Fruit fly (Drosophila melanogaster) Kc167 (cell line): ENCODE data around the gene Mpcp2.

ENCODE experiments used
- Myc ChIP-seq: fragments of >200 bp; optimal IDR thresholded peaks from 2 replicates; lab custom pipeline; 2017; ENCODE audit warnings: missing external identifiers
- Sin3A ChIP-seq: fragments of >200 bp; optimal IDR thresholded peaks from 2 replicates; lab custom pipeline; 2018; ENCODE audit warnings: missing external identifiers
- h ChIP-seq: fragments of >200 bp; optimal IDR thresholded peaks from 3 replicates; lab custom pipeline; 2018; ENCODE audit warnings: missing external identifiers
- insv ChIP-seq: fragments of >200 bp; optimal IDR thresholded peaks from 3 replicates; lab custom pipeline; 2018; ENCODE audit warnings: missing external identifiers
- psq ChIP-seq: fragments of >200 bp; optimal IDR thresholded peaks from 2 replicates; lab custom pipeline; 2017; ENCODE audit warnings: missing external identifiers
- ttk ChIP-seq: sonication (Bioruptor generic); optimal IDR thresholded peaks from 2 replicates; lab custom pipeline; 2017; ENCODE audit warnings: missing external identifiers

Mpcp2 gene

dm6 chr3L:14552041-14552924 is 14.8 kb downstream of the Mpcp2 start:
- TF ChIP-seq psq (lab: Kevin White, UChicago) (no peak), ttk (no peak), insv (lab: Kevin White, UChicago) (no peak), Sin3A (no peak), Myc (lab: Kevin White, UChicago) (no peak), h (no peak)

- TF ChIP-seq Myc (lab: Kevin White, UChicago) (no peak), h (no peak), Sin3A (no peak), insv (lab: Kevin White, UChicago) (no peak), ttk (no peak), psq (lab: Kevin White, UChicago) (no peak)
These were observed 15.4 kb downstream of the Mpcp2 start for dm6 chr3L:14552925-14553239.

- no peak for TF ChIP-seq insv (lab: Kevin White, UChicago)
- no peak for TF ChIP-seq psq (lab: Kevin White, UChicago)
- no peak for TF ChIP-seq h
These were observed 16.4 kb downstream of the Mpcp2 start for dm6 chr3L:14553891-14554303.

- TF ChIP-seq Sin3A, result no peak
- TF ChIP-seq psq (lab: Kevin White, UChicago), result no peak
- no peak for TF ChIP-seq ttk
- no peak for TF ChIP-seq insv (lab: Kevin White, UChicago)
- TF ChIP-seq Myc (lab: Kevin White, UChicago), result no peak
- TF ChIP-seq h, result no peak
These were observed 17.6 kb downstream of the Mpcp2 start for dm6 chr3L:14555052-14555451.

dm6 chr3L:14556177-14556576 is 18.7 kb downstream of the Mpcp2 start:
- TF ChIP-seq ttk (no peak), insv (lab: Kevin White, UChicago) (no peak), psq (lab: Kevin White, UChicago) (no peak)

- TF ChIP-seq psq (lab: Kevin White, UChicago) (no peak), Myc (lab: Kevin White, UChicago) (no peak), Sin3A (no peak), insv (lab: Kevin White, UChicago) (no peak), h (no peak), ttk (no peak)
These were observed 19.6 kb downstream of the Mpcp2 start for dm6 chr3L:14556774-14557741.

dm6 chr3L:14558018-14558417 is 20.6 kb downstream of the Mpcp2 start:
- TF ChIP-seq h (no peak), psq (lab: Kevin White, UChicago) (no peak), insv (lab: Kevin White, UChicago) (no peak), Sin3A (no peak), ttk (no peak), Myc (lab: Kevin White, UChicago) (no peak)

- TF ChIP-seq psq (lab: Kevin White, UChicago), result no peak
- TF ChIP-seq insv (lab: Kevin White, UChicago), result no peak
- TF ChIP-seq h, result no peak
- TF ChIP-seq Sin3A, result no peak
- no peak for TF ChIP-seq ttk
- no peak for TF ChIP-seq Myc (lab: Kevin White, UChicago)
These were observed 21.6 kb downstream of the Mpcp2 start for dm6 chr3L:14558947-14559509.

dm6 chr3L:14559659-14560058 is 22.2 kb downstream of the Mpcp2 start, which contains the start of gene CG34039:
CG34039 (plus strand) TSS chr3L:14560000.
- no peak for TF ChIP-seq psq (lab: Kevin White, UChicago)
- no peak for TF ChIP-seq insv (lab: Kevin White, UChicago)
- TF ChIP-seq ttk, result no peak
- no peak for TF ChIP-seq Sin3A
- no peak for TF ChIP-seq h
- TF ChIP-seq Myc (lab: Kevin White, UChicago), result no peak

- TF ChIP-seq ttk, result no peak
- no peak for TF ChIP-seq Sin3A
- no peak for TF ChIP-seq h
- no peak for TF ChIP-seq insv (lab: Kevin White, UChicago)
- TF ChIP-seq psq (lab: Kevin White, UChicago), result no peak
- no peak for TF ChIP-seq Myc (lab: Kevin White, UChicago)
These were observed 23.2 kb downstream of the Mpcp2 start, which contains the start of gene Lk for dm6 chr3L:14560664-14561063. Lk (minus strand) TSS chr3L:14560764.

- TF ChIP-seq Sin3A (no peak), psq (lab: Kevin White, UChicago) (no peak), Myc (lab: Kevin White, UChicago) (no peak)
These were observed 25.2 kb downstream of the Mpcp2 start for dm6 chr3L:14562672-14563071.

dm6 chr3L:14563461-14563860 is 26.0 kb downstream of the Mpcp2 start:
- TF ChIP-seq Sin3A (no peak), Myc (lab: Kevin White, UChicago) (no peak), h (no peak), ttk (no peak), insv (lab: Kevin White, UChicago) (no peak), psq (lab: Kevin White, UChicago) (no peak)
